Fruit fly (Drosophila melanogaster): Measurements from ENCODE around the gene AdamTS-B.

The AdamTS-B gene

dm6 chrX:5679079-5679932 is 19.1 kb upstream of the AdamTS-B start (continued):
- TF ChIP-seq D19B (GFP tag; optimal IDR thresholded peaks at IDR 0.05), result no peak
- TF ChIP-seq klu (GFP tag; IDR thresholded peaks at IDR 0.05), result no peak
- no peak for TF ChIP-seq onecut (GFP tag; IDR thresholded peaks at IDR 0.05)
- TF ChIP-seq esg (GFP tag; conservative IDR thresholded peaks at IDR 0.05), result no peak
- no peak for TF ChIP-seq Bgb (GFP tag; IDR thresholded peaks at IDR 0.05; ENCODE audit: partially characterized antibody)
- TF ChIP-seq aop (GFP tag; IDR thresholded peaks at IDR 0.05), result no peak
- no peak for TF ChIP-seq CG13296 (GFP tag; optimal IDR thresholded peaks at IDR 0.05)
- TF ChIP-seq Hr3 (GFP tag; optimal IDR thresholded peaks at IDR 0.05), result peak; percentile 40
- TF ChIP-seq sd (tag; optimal IDR thresholded peaks at IDR 0.05), result no peak
- peak; percentile 37 for TF ChIP-seq CG6254 (GFP tag; optimal IDR thresholded peaks at IDR 0.05)
- peak; percentile 37; the same call in 1 of the 3 replicates for TF ChIP-seq Optix (GFP tag; IDR thresholded peaks at IDR 0.05)
- no peak for TF ChIP-seq CG14050 (GFP tag; IDR thresholded peaks at IDR 0.05)
- no peak for TF ChIP-seq pzg (GFP tag; optimal IDR thresholded peaks at IDR 0.05)
- peak; percentile 43 for TF ChIP-seq CG15601 (tag; optimal IDR thresholded peaks at IDR 0.05)
- 0 out of 3 replicates have a peak, but pooled peaks have one; percentile 20 for TF ChIP-seq B-H1 (GFP tag; IDR thresholded peaks at IDR 0.05)
- no peak for TF ChIP-seq CG5953 (GFP tag; IDR thresholded peaks at IDR 0.05)
- TF ChIP-seq CG30431 (GFP tag; optimal IDR thresholded peaks at IDR 0.05), result peak; percentile 51
- no peak for TF ChIP-seq ham (GFP tag; IDR thresholded peaks at IDR 0.05)
- no peak for TF ChIP-seq CG7963 (GFP tag; IDR thresholded peaks at IDR 0.05; ENCODE audit: partially characterized antibody)
- peak; percentile 14 for TF ChIP-seq CG18476 (GFP tag; optimal IDR thresholded peaks at IDR 0.05)
- TF ChIP-seq CG9817 (tag; optimal IDR thresholded peaks at IDR 0.05), result no peak
- TF ChIP-seq Bdp1 (GFP tag; optimal IDR thresholded peaks at IDR 0.05), result no peak
- no peak for TF ChIP-seq caup (GFP tag; optimal IDR thresholded peaks at IDR 0.05; ENCODE audit: severe bottlenecking)
- TF ChIP-seq bsh (GFP tag; optimal IDR thresholded peaks at IDR 0.05), result peak in 1 of 2 experiments; percentile 72
- no peak for TF ChIP-seq gce (GFP tag; IDR thresholded peaks at IDR 0.05)
- no peak for TF ChIP-seq Elba2 (GFP tag; optimal IDR thresholded peaks at IDR 0.05)
- TF ChIP-seq CG18599 (GFP tag; optimal IDR thresholded peaks at IDR 0.05), result no peak
- TF ChIP-seq fu2 (GFP tag; optimal IDR thresholded peaks at IDR 0.05), result no peak
- peak; percentile 67 for TF ChIP-seq CG1529 (GFP tag; optimal IDR thresholded peaks at IDR 0.05)
- TF ChIP-seq Asciz (GFP tag; optimal IDR thresholded peaks at IDR 0.05), result peak; percentile 47
- TF ChIP-seq nerfin-1 (tag; optimal IDR thresholded peaks at IDR 0.05), result peak; percentile 28
- no peak for TF ChIP-seq CG1647 (GFP tag; optimal IDR thresholded peaks at IDR 0.05)
- peak; percentile 48; the same call in 1 of the 3 replicates for TF ChIP-seq row (GFP tag; IDR thresholded peaks at IDR 0.05)
- no peak for TF ChIP-seq Rfx (GFP tag; IDR thresholded peaks at IDR 0.05)
- TF ChIP-seq unpg (GFP tag; optimal IDR thresholded peaks at IDR 0.05), result peak; percentile 63
- TF ChIP-seq p53 (GFP tag; optimal IDR thresholded peaks at IDR 0.05), result no peak
- no peak for TF ChIP-seq dimm (GFP tag; IDR thresholded peaks at IDR 0.05)
- no peak for TF ChIP-seq fd3F (GFP tag; optimal IDR thresholded peaks at IDR 0.05)
- TF ChIP-seq fru (optimal IDR thresholded peaks at IDR 0.05), result no peak
- no peak for TF ChIP-seq Hand (GFP tag; optimal IDR thresholded peaks at IDR 0.05)
- no peak for TF ChIP-seq CG18011 (GFP tag; optimal IDR thresholded peaks at IDR 0.05)
- TF ChIP-seq CG15514 (GFP tag; optimal IDR thresholded peaks at IDR 0.05), result peak; percentile 6
- no peak for TF ChIP-seq ro (GFP tag; IDR thresholded peaks at IDR 0.05)
- no peak for TF ChIP-seq ato (GFP tag; IDR thresholded peaks at IDR 0.05; ENCODE audit: partially characterized antibody)
- no peak for TF ChIP-seq mld (GFP tag; IDR thresholded peaks at IDR 0.05; ENCODE audit: partially characterized antibody)
- no peak for TF ChIP-seq h (optimal IDR thresholded peaks at IDR 0.05)
- TF ChIP-seq Myb (GFP tag; optimal IDR thresholded peaks at IDR 0.05), result no peak
- peak; percentile 51 for TF ChIP-seq CG10267 (tag; optimal IDR thresholded peaks at IDR 0.05)
- no peak for TF ChIP-seq BEAF-32 (GFP tag; optimal IDR thresholded peaks at IDR 0.05)
